Fruit fly (Drosophila melanogaster) whole organism, embryonic: Measurements from ENCODE around the gene Ugt305A1.

Experiments
- Awh ChIP-seq: fragments of 200-800 bp; sonication (Bioruptor generic); IDR thresholded peaks from 2 replicates; pipeline ENCODE4, ENCODE4 v1.3.6; 2022; ENCODE audit warnings: missing biosample characterization, missing genetic modification characterization
- C15 ChIP-seq: fragments of 200-800 bp; sonication (Bioruptor generic); IDR thresholded peaks from 3 replicates; pipeline ENCODE4 v1.3.6; 2022; ENCODE audit warnings: missing biosample characterization, missing genetic modification characterization
- CG11695 ChIP-seq: fragments of 200-800 bp; sonication (Bioruptor generic); IDR thresholded peaks from 3 replicates; pipeline ENCODE4 v1.3.6; 2022; ENCODE audit warnings: missing biosample characterization, missing genetic modification characterization
- CG11723 ChIP-seq: fragments of 200-800 bp; sonication (Bioruptor generic); optimal IDR thresholded peaks from 2 replicates; lab custom pipeline; 2017; ENCODE audit warnings: missing biosample characterization, mild to moderate bottlenecking, missing genetic modification characterization
- CG13624 ChIP-seq: fragments of 200-800 bp; sonication (Bioruptor generic); optimal IDR thresholded peaks from 2 replicates; lab custom pipeline; 2016; ENCODE audit warnings: missing biosample characterization, missing genetic modification characterization
- CG14050 ChIP-seq: fragments of 200-800 bp; sonication (Bioruptor generic); IDR thresholded peaks from 3 replicates; pipeline ENCODE4 v1.3.6; 2022; ENCODE audit warnings: missing biosample characterization, missing genetic modification characterization
- CG14965 ChIP-seq: fragments of 200-800 bp; sonication (Bioruptor generic); optimal IDR thresholded peaks from 2 replicates; lab custom pipeline; 2016; ENCODE audit warnings: missing biosample characterization, missing genetic modification characterization, borderline replicate concordance
- CG15601 ChIP-seq: fragments of 200-800 bp; sonication (Bioruptor generic); optimal IDR thresholded peaks from 3 replicates; lab custom pipeline; 2019; ENCODE audit warnings: missing biosample characterization, mild to moderate bottlenecking, missing genetic modification characterization, moderate library complexity
- CG17829 ChIP-seq: fragments of 200-800 bp; optimal IDR thresholded peaks from 2 replicates; lab custom pipeline; 2019; ENCODE audit warnings: missing biosample characterization, mild to moderate bottlenecking, missing genetic modification characterization, moderate library complexity
- CG18764 ChIP-seq: fragments of 200-800 bp; sonication (Bioruptor generic); optimal IDR thresholded peaks from 3 replicates; lab custom pipeline; 2016; ENCODE audit warnings: missing biosample characterization, missing genetic modification characterization
- CG32532 ChIP-seq: fragments of 200-800 bp; sonication (Bioruptor generic); IDR thresholded peaks from 2 replicates; pipeline ENCODE4 v1.3.6; 2022; ENCODE audit warnings: missing biosample characterization, missing genetic modification characterization
- CG33213 ChIP-seq: fragments of 200-800 bp; sonication (Bioruptor generic); optimal IDR thresholded peaks from 3 replicates; lab custom pipeline; 2016; ENCODE audit warnings: missing biosample characterization, missing genetic modification characterization
- CG4360 ChIP-seq: fragments of 200-800 bp; sonication (Bioruptor generic); IDR thresholded peaks from 2 replicates; pipeline ENCODE4 v1.3.6; 2022; ENCODE audit warnings: missing biosample characterization, missing genetic modification characterization
- CG4424 ChIP-seq: fragments of 200-800 bp; sonication (Bioruptor generic); optimal IDR thresholded peaks from 3 replicates; lab custom pipeline; 2016; ENCODE audit warnings: missing biosample characterization, missing genetic modification characterization
- CG5180 ChIP-seq: fragments of 200-800 bp; sonication (Bioruptor generic); optimal IDR thresholded peaks from 3 replicates; lab custom pipeline; 2017; ENCODE audit warnings: missing biosample characterization, missing genetic modification characterization, mild to moderate bottlenecking, moderate library complexity, missing genetic modification reagents
- CG6272 ChIP-seq: fragments of 200-800 bp; sonication (Bioruptor generic); IDR thresholded peaks from 2 replicates; pipeline ENCODE4 v1.3.6; 2022; ENCODE audit warnings: missing biosample characterization, missing genetic modification characterization
- CG6813 ChIP-seq: fragments of 200-800 bp; sonication (Bioruptor generic); optimal IDR thresholded peaks from 2 replicates; lab custom pipeline; 2017; ENCODE audit warnings: missing biosample characterization, missing genetic modification characterization, mild to moderate bottlenecking, moderate library complexity, missing genetic modification reagents
- CG7556 ChIP-seq: fragments of 200-800 bp; sonication (Bioruptor generic); optimal IDR thresholded peaks from 2 replicates; lab custom pipeline; 2017; ENCODE audit warnings: missing biosample characterization, mild to moderate bottlenecking, missing genetic modification characterization
- CoRest ChIP-seq: fragments of 200-800 bp; sonication (Bioruptor generic); optimal IDR thresholded peaks from 3 replicates; lab custom pipeline; 2018; ENCODE audit warnings: missing biosample characterization, mild to moderate bottlenecking, missing genetic modification characterization, moderate library complexity
- Dip2 ChIP-seq: fragments of 200-800 bp; sonication (Bioruptor generic); IDR thresholded peaks from 2 replicates; pipeline ENCODE4 v1.3.6; 2022; ENCODE audit warnings: missing biosample characterization, missing genetic modification characterization
- Fer1 ChIP-seq: fragments of 200-800 bp; sonication (Bioruptor generic); optimal IDR thresholded peaks from 2 replicates; lab custom pipeline; 2017; ENCODE audit warnings: missing biosample characterization, mild to moderate bottlenecking, missing genetic modification characterization
- Fer3 ChIP-seq: fragments of 200-800 bp; sonication (Bioruptor generic); optimal IDR thresholded peaks from 2 replicates; lab custom pipeline; 2018; ENCODE audit warnings: missing biosample characterization, mild to moderate bottlenecking, missing genetic modification characterization, moderate library complexity
- Gug ChIP-seq: fragments of 200-800 bp; sonication (Bioruptor generic); IDR thresholded peaks from 4 replicates; pipeline ENCODE4 v1.3.6; 2022; ENCODE audit warnings: missing biosample characterization, missing genetic modification characterization
- HLH54F ChIP-seq: fragments of 200-800 bp; sonication (Bioruptor generic); optimal IDR thresholded peaks from 3 replicates; lab custom pipeline; 2016; ENCODE audit warnings: missing biosample characterization, missing genetic modification characterization
- HLHmδ ChIP-seq: fragments of 200-800 bp; sonication (Bioruptor generic); optimal IDR thresholded peaks from 2 replicates; lab custom pipeline; 2018; ENCODE audit warnings: missing biosample characterization, mild to moderate bottlenecking, missing genetic modification characterization, moderate library complexity
- HmgD ChIP-seq: fragments of 200-800 bp; sonication (Bioruptor generic); optimal IDR thresholded peaks from 3 replicates; lab custom pipeline; 2016; ENCODE audit warnings: missing biosample characterization, missing genetic modification characterization
- Max ChIP-seq: fragments of 200-800 bp; sonication (Bioruptor generic); optimal IDR thresholded peaks from 2 replicates; lab custom pipeline; 2016; ENCODE audit warnings: missing biosample characterization, mild to moderate bottlenecking, missing genetic modification characterization
- Myb ChIP-seq: fragments of 200-800 bp; sonication (Bioruptor generic); optimal IDR thresholded peaks from 2 replicates; lab custom pipeline; 2016; ENCODE audit warnings: missing biosample characterization, missing genetic modification characterization
- NFAT ChIP-seq: fragments of 200-800 bp; sonication (Bioruptor generic); IDR thresholded peaks from 2 replicates; pipeline ENCODE4 v1.3.6; 2022; ENCODE audit warnings: missing biosample characterization, missing genetic modification characterization
- Optix ChIP-seq: fragments of 200-800 bp; sonication (Bioruptor generic); IDR thresholded peaks from 3 replicates; pipeline ENCODE4 v1.3.6; 2022; ENCODE audit warnings: missing biosample characterization, missing genetic modification characterization
- Usf ChIP-seq: fragments of 200-800 bp; sonication (Bioruptor generic); optimal IDR thresholded peaks from 2 replicates; lab custom pipeline; 2017; ENCODE audit warnings: missing genotype, missing biosample characterization, missing genetic modification characterization
- YL-1 ChIP-seq: fragments of 200-800 bp; sonication (Bioruptor generic); optimal IDR thresholded peaks from 3 replicates; lab custom pipeline; 2017; ENCODE audit warnings: missing biosample characterization, mild to moderate bottlenecking, missing genetic modification characterization
- ac ChIP-seq: fragments of 200-800 bp; sonication (Bioruptor generic); optimal IDR thresholded peaks from 3 replicates; lab custom pipeline; 2017; ENCODE audit warnings: missing biosample characterization, mild to moderate bottlenecking, missing genetic modification characterization
- ase ChIP-seq: fragments of 200-800 bp; sonication (Bioruptor generic); IDR thresholded peaks from 3 replicates; pipeline ENCODE4 v1.3.6; 2022; ENCODE audit warnings: missing biosample characterization, missing genetic modification characterization
- cato ChIP-seq: fragments of 200-800 bp; sonication (Bioruptor generic); optimal IDR thresholded peaks from 2 replicates; lab custom pipeline; 2016; ENCODE audit warnings: missing biosample characterization, missing genetic modification characterization, borderline replicate concordance
- chm ChIP-seq: fragments of 200-800 bp; sonication (Bioruptor generic); IDR thresholded peaks from 2 replicates; pipeline ENCODE4 v1.3.6; 2022; ENCODE audit warnings: missing biosample characterization, missing genetic modification characterization
- danr ChIP-seq: fragments of 200-800 bp; sonication (Bioruptor generic); IDR thresholded peaks from 2 replicates; pipeline ENCODE4 v1.3.6; 2022; ENCODE audit warnings: missing biosample characterization, missing genetic modification characterization
- dmrt11E ChIP-seq: fragments of 200-800 bp; sonication (Bioruptor generic); optimal IDR thresholded peaks from 3 replicates; lab custom pipeline; 2018; ENCODE audit warnings: missing biosample characterization, mild to moderate bottlenecking, missing genetic modification characterization, moderate library complexity
- gsb-n ChIP-seq: fragments of 200-800 bp; sonication (Bioruptor generic); optimal IDR thresholded peaks from 3 replicates; lab custom pipeline; 2018; ENCODE audit warnings: missing biosample characterization, mild to moderate bottlenecking, missing genetic modification characterization
- ham ChIP-seq: fragments of 200-800 bp; sonication (Bioruptor generic); IDR thresholded peaks from 2 replicates; pipeline ENCODE4 v1.3.6; 2022; ENCODE audit warnings: missing biosample characterization, missing genetic modification characterization
- inv ChIP-seq: fragments of 200-800 bp; sonication (Bioruptor generic); IDR thresholded peaks from 2 replicates; pipeline ENCODE4 v1.3.6; 2022; ENCODE audit warnings: missing biosample characterization, missing genetic modification characterization; ENCODE audit not compliant: partially characterized antibody
- jing ChIP-seq: fragments of 200-800 bp; sonication (Bioruptor generic); optimal IDR thresholded peaks from 2 replicates; lab custom pipeline; 2018; ENCODE audit warnings: missing biosample characterization, mild to moderate bottlenecking, missing genetic modification characterization
- kni ChIP-seq: fragments of 200-800 bp; sonication (Bioruptor generic); optimal IDR thresholded peaks from 3 replicates; lab custom pipeline; 2017; ENCODE audit warnings: mild to moderate bottlenecking, missing biosample characterization, missing genetic modification reagents, missing genetic modification characterization
- lmd ChIP-seq: fragments of 200-800 bp; sonication (Bioruptor generic); IDR thresholded peaks from 2 replicates; pipeline ENCODE4 v1.3.6; 2022; ENCODE audit warnings: missing biosample characterization, missing genetic modification characterization
- lola ChIP-seq, 3 experiments: fragments of >200 bp in 2 of 3; fragments of 200-800 bp in 1 of 3; sonication (Bioruptor generic) in 1 of 3; optimal IDR thresholded peaks; 2 replicates each; lab custom pipeline; 2017 to 2019; ENCODE audit warnings: missing biosample characterization in 3 of 3, missing genetic modification characterization in 3 of 3, mild to moderate bottlenecking in 1 of 3, moderate library complexity in 1 of 3
- nau ChIP-seq: fragments of 200-800 bp; sonication (Bioruptor generic); optimal IDR thresholded peaks from 3 replicates; lab custom pipeline; 2017; ENCODE audit warnings: missing biosample characterization, mild to moderate bottlenecking, missing genetic modification characterization, missing genetic modification reagents
- psq ChIP-seq: fragments of 200-800 bp; sonication (Bioruptor generic); optimal IDR thresholded peaks from 2 replicates; lab custom pipeline; 2017; ENCODE audit warnings: missing biosample characterization, missing genetic modification characterization
- seq ChIP-seq: fragments of 200-800 bp; sonication (Bioruptor generic); IDR thresholded peaks from 2 replicates; pipeline ENCODE4 v1.3.6; 2022; ENCODE audit warnings: missing biosample characterization, missing genetic modification characterization
- trem ChIP-seq: fragments of 200-800 bp; optimal IDR thresholded peaks from 3 replicates; lab custom pipeline; 2019; ENCODE audit warnings: missing biosample characterization, mild to moderate bottlenecking, missing genetic modification characterization, moderate library complexity

Ugt305A1 gene

DNA sequence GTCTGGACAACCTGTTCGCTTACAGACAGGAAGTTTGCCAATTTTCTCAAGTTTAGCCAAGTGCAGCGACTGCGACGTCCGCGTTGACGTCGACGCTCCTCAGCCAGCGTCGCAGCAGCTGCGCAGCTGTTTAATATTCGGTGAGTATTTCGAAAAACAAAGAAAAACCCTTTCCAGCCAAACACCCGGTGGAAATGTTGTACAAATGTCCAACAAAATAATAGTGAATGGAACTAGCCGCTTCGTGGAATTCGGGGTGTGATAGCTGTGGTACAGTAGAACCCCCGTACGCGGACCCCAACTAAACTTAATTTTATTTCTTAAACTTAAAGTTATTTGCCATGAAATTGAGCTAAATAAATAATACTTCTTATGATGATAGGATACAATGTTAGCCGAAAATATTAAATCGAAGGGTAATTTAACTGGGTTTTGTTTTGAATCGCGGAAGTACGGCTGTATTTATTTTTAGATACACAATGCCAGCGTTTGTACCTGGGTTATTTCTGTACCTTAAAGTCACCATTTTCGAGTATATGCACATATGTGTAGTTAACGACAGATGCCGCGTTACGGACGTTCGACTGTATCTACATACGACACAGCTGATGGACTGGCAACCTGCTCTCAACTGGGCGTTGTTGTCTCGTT, 49.4 kb downstream of the Ugt305A1 start (continued):
- TF ChIP-seq CG33213 (GFP tag; lab: Kevin White, UChicago) (peak; percentile 63), Awh (GFP tag; lab: Robert Waterston, UW) (no peak), chm (GFP tag; lab: Robert Waterston, UW) (no peak), HLHmδ (GFP tag; lab: Kevin White, UChicago) (no peak), HmgD (no peak), CG4424 (GFP tag; lab: Kevin White, UChicago) (peak; percentile 76), CG15601 (tag; lab: Kevin White, UChicago) (peak; percentile 71), CG14965 (GFP tag; lab: Kevin White, UChicago) (peak; percentile 32), cato (GFP tag; lab: Kevin White, UChicago) (no peak), Myb (GFP tag; lab: Kevin White, UChicago) (peak; percentile 7), Optix (GFP tag; lab: Robert Waterston, UW) (peak; percentile 15; the same call in 1 of the 3 replicates), trem (peak; percentile 62), lola (GFP tag; optimal IDR thresholded peaks at IDR 0.05; lab: Kevin White, UChicago) (peak in 1 of 3 experiments; percentile 80), seq (GFP tag; lab: Robert Waterston, UW) (0 out of 2 replicates have a peak, but pooled peaks have one; percentile 30), CG18764 (peak; percentile 42), CG32532 (GFP tag; lab: Robert Waterston, UW) (peak; percentile 59), NFAT (GFP tag; lab: Robert Waterston, UW) (peak; percentile 20; the same call in 1 of the 2 replicates), jing (no peak), YL-1 (no peak), danr (peak; percentile 69; the same call in 1 of the 2 replicates), CG4360 (no peak), C15 (GFP tag; lab: Robert Waterston, UW) (no peak), HLH54F (peak; percentile 45), Fer3 (tag; lab: Kevin White, UChicago) (peak; percentile 56), CG11723 (GFP tag; lab: Kevin White, UChicago) (peak; percentile 77), CG6813 (GFP tag; lab: Kevin White, UChicago) (peak; percentile 45), psq (GFP tag; lab: Kevin White, UChicago) (no peak), CG17829 (peak; percentile 74), CoRest (tag; lab: Kevin White, UChicago) (peak; percentile 87), CG7556 (GFP tag; lab: Kevin White, UChicago) (peak; percentile 87), ac (GFP tag; lab: Kevin White, UChicago) (peak; percentile 16), ase (GFP tag; lab: Robert Waterston, UW) (no peak), CG5180 (GFP tag; lab: Kevin White, UChicago) (peak; percentile 68), kni (GFP tag; lab: Kevin White, UChicago) (no peak), CG14050 (GFP tag; lab: Robert Waterston, UW) (no peak; the same call in 2 of the 3 replicates), nau (GFP tag; lab: Kevin White, UChicago) (peak; percentile 54), lmd (peak; percentile 74), Gug (GFP tag; lab: Robert Waterston, UW) (peak; percentile 47; the same call in 2 of the 4 replicates), CG6272 (GFP tag; lab: Robert Waterston, UW) (peak; percentile 58), gsb-n (tag; lab: Kevin White, UChicago) (peak; percentile 67), Usf (peak; percentile 72), Fer1 (peak; percentile 80), dmrt11E (tag; lab: Kevin White, UChicago) (peak; percentile 75), CG13624 (GFP tag; lab: Kevin White, UChicago) (peak; percentile 56), inv (GFP tag; lab: Robert Waterston, UW) (no peak), Dip2 (GFP tag; lab: Robert Waterston, UW) (no peak), ham (GFP tag; lab: Robert Waterston, UW) (no peak), CG11695 (GFP tag; lab: Robert Waterston, UW) (peak; percentile 83), Max (GFP tag; lab: Kevin White, UChicago) (peak; percentile 69)
